Worm (Caenorhabditis elegans) whole organism, L4 larva: ENCODE measurements around the gene syf-3.

Source experiments
- F26F4.8 ChIP-seq: fragments of 200-800 bp; sonication (Bioruptor generic); conservative IDR thresholded peaks from 2 replicates; pipeline ENCODE4 v1.3.6; 2022; ENCODE audit warnings: missing genetic modification characterization, missing compliant biosample characterization
- ZK546.5 ChIP-seq, 2 experiments: sonication (generic microtip); optimal IDR thresholded peaks; 2 replicates each; lab custom pipeline; 2017; ENCODE audit warnings: missing biosample characterization in 2 of 2, missing genetic modification characterization in 2 of 2
- ceh-62 ChIP-seq: sonication (generic microtip); optimal IDR thresholded peaks from 2 replicates; lab custom pipeline; 2017; ENCODE audit warnings: missing biosample characterization, missing genetic modification characterization
- ctbp-1 ChIP-seq: fragments of 200-800 bp; sonication (Bioruptor generic); IDR thresholded peaks from 2 replicates; pipeline ENCODE4 v1.3.6; 2022; ENCODE audit warnings: missing genetic modification reagents, missing genetic modification characterization, missing compliant biosample characterization
- nhr-237 ChIP-seq: sonication (generic microtip); optimal IDR thresholded peaks from 2 replicates; lab custom pipeline; 2017; ENCODE audit warnings: missing biosample characterization, missing genetic modification characterization
- zip-11 ChIP-seq: fragments of 200-800 bp; sonication (Bioruptor generic); IDR thresholded peaks from 2 replicates; pipeline ENCODE4 v1.3.6; 2022; ENCODE audit warnings: missing genetic modification characterization, missing compliant biosample characterization

DNA sequence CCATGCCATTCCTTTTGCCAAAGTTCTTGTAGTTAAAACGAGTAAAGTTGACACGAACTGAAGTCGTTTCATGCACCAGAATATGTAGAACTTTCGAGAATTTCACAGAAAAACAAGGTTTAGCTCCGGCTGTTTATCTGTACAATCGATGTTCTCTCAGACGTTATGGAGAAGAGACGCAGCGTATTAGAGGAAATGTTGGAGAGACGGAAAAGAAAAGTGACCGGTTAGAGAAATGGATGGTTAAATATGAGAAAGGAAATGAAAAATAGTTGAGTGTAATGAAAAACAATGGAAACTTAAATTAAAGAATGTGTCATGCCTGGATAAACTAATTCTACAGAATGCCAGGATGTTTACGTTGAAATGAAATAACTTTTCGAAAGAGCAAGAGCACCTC lies 23.9 kb downstream of the syf-3 start, which contains the start of gene pcm-1:
- TF ChIP-seq ceh-62 (tag; lab: Kevin White, UChicago) (no peak), nhr-237 (no peak), ZK546.5 (tag; optimal IDR thresholded peaks at IDR 0.05; lab: Kevin White, UChicago) (no peak), ctbp-1 (no peak), zip-11 (no peak), F26F4.8 (no peak)
